Worm (Caenorhabditis elegans) whole organism, L4 larva: Measurements from ENCODE around the gene dolk-1.

Source experiments
- F49E8.2 ChIP-seq: sonication (generic microtip); optimal IDR thresholded peaks from 2 replicates; lab custom pipeline; 2016; ENCODE audit warnings: missing compliant biosample characterization, mild to moderate bottlenecking, missing genetic modification characterization, borderline replicate concordance
- ZK546.5 ChIP-seq, 2 experiments: sonication (generic microtip); optimal IDR thresholded peaks; 2 replicates each; lab custom pipeline; 2017; ENCODE audit warnings: missing biosample characterization in 2 of 2, missing genetic modification characterization in 2 of 2
- ama-1 ChIP-seq: fragments of 150-350 bp; optimal IDR thresholded peaks from 2 replicates; lab custom pipeline; 2014; ENCODE audit warnings: inconsistent platforms, mixed read lengths
- egl-27 ChIP-seq: sonication (generic microtip); optimal IDR thresholded peaks from 3 replicates; lab custom pipeline; 2017; ENCODE audit warnings: missing biosample characterization, missing genetic modification reagents, missing genetic modification characterization
- egl-43 ChIP-seq: fragments of 200-800 bp; sonication (Bioruptor generic); IDR thresholded peaks from 2 replicates; pipeline ENCODE4 v1.3.6; 2022; ENCODE audit warnings: missing genetic modification reagents, missing genetic modification characterization, missing compliant biosample characterization
- lin-1 ChIP-seq: fragments of 200-800 bp; sonication (Bioruptor generic); IDR thresholded peaks from 2 replicates; pipeline ENCODE4 v1.3.6; 2022; ENCODE audit warnings: missing genetic modification reagents, missing genetic modification characterization, missing compliant biosample characterization
- lin-13 ChIP-seq: fragments of 150-350 bp; optimal IDR thresholded peaks from 2 replicates; lab custom pipeline; 2014; ENCODE audit warnings: missing biosample characterization, missing genetic modification reagents, missing genetic modification characterization
- pqm-1 ChIP-seq: sonication (generic microtip); optimal IDR thresholded peaks from 2 replicates; lab custom pipeline; 2017; ENCODE audit warnings: missing biosample characterization, missing genetic modification characterization
- sdz-12 ChIP-seq: fragments of 200-800 bp; sonication (Bioruptor generic); optimal IDR thresholded peaks from 2 replicates; lab custom pipeline; 2018; ENCODE audit warnings: mild to moderate bottlenecking, missing genetic modification characterization, missing compliant biosample characterization
- skn-1 ChIP-seq: fragments of 150-350 bp; optimal IDR thresholded peaks from 2 replicates; lab custom pipeline; 2014; ENCODE audit warnings: missing biosample characterization, missing genetic modification characterization

ce11 chrIII:11895504-11895903, 37.9 kb downstream of the dolk-1 start:
- TF ChIP-seq pqm-1 (tag; lab: Kevin White, UChicago): no peak
- no peak for TF ChIP-seq ZK546.5 (tag; optimal IDR thresholded peaks at IDR 0.05; lab: Kevin White, UChicago)
- no peak for TF ChIP-seq egl-43
- no peak for TF ChIP-seq lin-13
- no peak for TF ChIP-seq F49E8.2 (tag; lab: Kevin White, UChicago)
- no peak for TF ChIP-seq lin-1 (GFP tag; lab: Robert Waterston, UW)
- TF ChIP-seq ama-1 (lab: Kevin White, UChicago): no peak
- no peak for TF ChIP-seq skn-1
- no peak for TF ChIP-seq sdz-12 (GFP tag; lab: Kevin White, UChicago)
- no peak for TF ChIP-seq egl-27 (tag; lab: Kevin White, UChicago)
